Fruit fly (Drosophila melanogaster) whole organism, prepupa: ENCODE data around the gene CG9777.

Source experiments
- CG10669 ChIP-seq: fragments of 200-800 bp; sonication (Bioruptor generic); optimal IDR thresholded peaks from 3 replicates; lab custom pipeline; 2018; ENCODE audit warnings: missing biosample characterization, mild to moderate bottlenecking, missing genetic modification characterization, moderate library complexity
- CG11294 ChIP-seq: fragments of 200-800 bp; sonication (Bioruptor generic); IDR thresholded peaks from 2 replicates; pipeline ENCODE4 v1.3.6; 2022; ENCODE audit warnings: missing biosample characterization, missing genetic modification characterization
- CG11762 ChIP-seq: fragments of 200-800 bp; sonication (Bioruptor generic); optimal IDR thresholded peaks from 3 replicates; lab custom pipeline; 2016; ENCODE audit warnings: missing biosample characterization, missing genetic modification characterization; ENCODE audit not compliant: insufficient read depth
- CG11902 ChIP-seq: fragments of 200-800 bp; sonication (Bioruptor generic); optimal IDR thresholded peaks from 3 replicates; lab custom pipeline; 2016; ENCODE audit warnings: missing biosample characterization, missing genetic modification characterization
- CG15336 ChIP-seq: fragments of 200-800 bp; sonication (Bioruptor generic); IDR thresholded peaks from 2 replicates; pipeline ENCODE4 v1.3.6; 2022; ENCODE audit warnings: missing biosample characterization, missing genetic modification characterization
- CG1621 ChIP-seq: fragments of 200-800 bp; sonication (Bioruptor generic); optimal IDR thresholded peaks from 3 replicates; lab custom pipeline; 2018; ENCODE audit warnings: missing biosample characterization, mild to moderate bottlenecking, missing genetic modification characterization
- CG3032 ChIP-seq: fragments of 200-800 bp; optimal IDR thresholded peaks from 2 replicates; lab custom pipeline; 2019; ENCODE audit warnings: missing biosample characterization, mild to moderate bottlenecking, missing genetic modification characterization, moderate library complexity
- CG31627 ChIP-seq: fragments of 200-800 bp; sonication (Bioruptor generic); optimal IDR thresholded peaks from 3 replicates; lab custom pipeline; 2016; ENCODE audit warnings: missing biosample characterization, missing genetic modification characterization
- CG34406 ChIP-seq: fragments of 200-800 bp; sonication (Bioruptor generic); optimal IDR thresholded peaks from 3 replicates; lab custom pipeline; 2016; ENCODE audit warnings: missing biosample characterization, missing genetic modification characterization
- CG3919 ChIP-seq: fragments of 200-800 bp; sonication (Bioruptor generic); optimal IDR thresholded peaks from 3 replicates; lab custom pipeline; 2016; ENCODE audit warnings: missing biosample characterization, missing genetic modification characterization
- CG4318 ChIP-seq: fragments of 200-800 bp; sonication (Bioruptor generic); optimal IDR thresholded peaks from 3 replicates; lab custom pipeline; 2017; ENCODE audit warnings: missing biosample characterization, mild to moderate bottlenecking, missing genetic modification characterization
- CG6163 ChIP-seq: fragments of 200-800 bp; sonication (Bioruptor generic); IDR thresholded peaks from 3 replicates; pipeline ENCODE4 v1.3.6; 2022; ENCODE audit warnings: missing biosample characterization, missing genetic modification characterization
- CG6792 ChIP-seq: fragments of 200-800 bp; sonication (Bioruptor generic); optimal IDR thresholded peaks from 3 replicates; lab custom pipeline; 2016; ENCODE audit warnings: missing biosample characterization, missing genetic modification characterization
- CG7368 ChIP-seq: fragments of 200-800 bp; sonication (Bioruptor generic); optimal IDR thresholded peaks from 3 replicates; lab custom pipeline; 2016; ENCODE audit warnings: missing biosample characterization, missing genetic modification characterization
- CG8119 ChIP-seq: fragments of 200-800 bp; sonication (Bioruptor generic); IDR thresholded peaks from 3 replicates; pipeline ENCODE4 v1.3.6; 2022; ENCODE audit warnings: missing biosample characterization, missing genetic modification characterization
- CG8632 ChIP-seq: fragments of 200-800 bp; sonication (Bioruptor generic); optimal IDR thresholded peaks from 3 replicates; lab custom pipeline; 2016; ENCODE audit warnings: missing biosample characterization, missing genetic modification characterization
- CG9139 ChIP-seq: fragments of 200-800 bp; sonication (Bioruptor generic); optimal IDR thresholded peaks from 3 replicates; lab custom pipeline; 2017; ENCODE audit warnings: missing biosample characterization, mild to moderate bottlenecking, missing genetic modification characterization
- Eip75B ChIP-seq: fragments of 200-800 bp; sonication (Bioruptor generic); optimal IDR thresholded peaks from 3 replicates; lab custom pipeline; 2016; ENCODE audit warnings: missing biosample characterization, missing genetic modification characterization
- Eip78C ChIP-seq: fragments of 200-800 bp; sonication (Bioruptor generic); peaks from one replicate; lab custom pipeline; 2016; ENCODE audit warnings: missing biosample characterization, missing genetic modification characterization
- Eip93F ChIP-seq: fragments of 200-800 bp; sonication (Bioruptor generic); optimal IDR thresholded peaks from 2 replicates; lab custom pipeline; 2016; ENCODE audit warnings: missing biosample characterization, mild to moderate bottlenecking, missing genetic modification characterization
- Ets96B ChIP-seq: fragments of 200-800 bp; optimal IDR thresholded peaks from 2 replicates; lab custom pipeline; 2019; ENCODE audit warnings: missing biosample characterization, mild to moderate bottlenecking, missing genetic modification characterization, moderate library complexity
- Hr38 ChIP-seq: sonication (Bioruptor generic); optimal IDR thresholded peaks from 2 replicates; lab custom pipeline; 2016; ENCODE audit warnings: missing biosample characterization, missing genetic modification characterization
- Hr39 ChIP-seq: fragments of 200-800 bp; sonication (Bioruptor generic); optimal IDR thresholded peaks from 2 replicates; lab custom pipeline; 2016; ENCODE audit warnings: missing biosample characterization, missing genetic modification characterization
- Hr4 ChIP-seq: fragments of 200-800 bp; sonication (Bioruptor generic); optimal IDR thresholded peaks from 3 replicates; lab custom pipeline; 2016; ENCODE audit warnings: missing biosample characterization, missing genetic modification characterization
- Lpt ChIP-seq: fragments of 200-800 bp; sonication (Bioruptor generic); optimal IDR thresholded peaks from 3 replicates; lab custom pipeline; 2016; ENCODE audit warnings: missing biosample characterization, missing genetic modification characterization
- Met ChIP-seq: fragments of 200-800 bp; sonication (Bioruptor generic); optimal IDR thresholded peaks from 3 replicates; lab custom pipeline; 2016; ENCODE audit warnings: missing biosample characterization, missing genetic modification characterization
- OdsH ChIP-seq: fragments of 200-800 bp; sonication (Bioruptor generic); optimal IDR thresholded peaks from 3 replicates; lab custom pipeline; 2016; ENCODE audit warnings: missing biosample characterization, missing genetic modification characterization
- Smox ChIP-seq: fragments of 200-800 bp; sonication (Bioruptor generic); optimal IDR thresholded peaks from 3 replicates; lab custom pipeline; 2016; ENCODE audit warnings: missing biosample characterization, missing genetic modification characterization
- Sox102F ChIP-seq: fragments of 200-800 bp; sonication (Bioruptor generic); optimal IDR thresholded peaks from 2 replicates; lab custom pipeline; 2016; ENCODE audit warnings: missing biosample characterization, mild to moderate bottlenecking, missing genetic modification characterization
- Sox14 ChIP-seq: fragments of 200-800 bp; sonication (Bioruptor generic); optimal IDR thresholded peaks from 3 replicates; lab custom pipeline; 2016; ENCODE audit warnings: missing biosample characterization, missing genetic modification characterization
- Sox15 ChIP-seq: fragments of 200-800 bp; sonication (Bioruptor generic); optimal IDR thresholded peaks from 3 replicates; lab custom pipeline; 2016; ENCODE audit warnings: missing biosample characterization, missing genetic modification characterization
- achi ChIP-seq: fragments of 200-800 bp; sonication (Bioruptor generic); optimal IDR thresholded peaks from 3 replicates; lab custom pipeline; 2016; ENCODE audit warnings: missing biosample characterization, missing genetic modification characterization
- acj6 ChIP-seq: fragments of 200-800 bp; sonication (Bioruptor generic); optimal IDR thresholded peaks from 3 replicates; lab custom pipeline; 2016; ENCODE audit warnings: missing biosample characterization, missing genetic modification characterization
- dac ChIP-seq: fragments of 200-800 bp; sonication (Bioruptor generic); optimal IDR thresholded peaks from 2 replicates; lab custom pipeline; 2017; ENCODE audit warnings: missing biosample characterization, mild to moderate bottlenecking, missing genetic modification characterization
- eg ChIP-seq: fragments of 200-800 bp; sonication (Bioruptor generic); IDR thresholded peaks from 3 replicates; pipeline ENCODE4 v1.3.6; 2022; ENCODE audit warnings: missing biosample characterization, missing genetic modification characterization
- esn ChIP-seq: fragments of 200-800 bp; sonication (Bioruptor generic); optimal IDR thresholded peaks from 2 replicates; lab custom pipeline; 2016; ENCODE audit warnings: missing biosample characterization, mild to moderate bottlenecking, missing genetic modification characterization, moderate library complexity
- fd59A ChIP-seq: fragments of 200-800 bp; sonication (Bioruptor generic); optimal IDR thresholded peaks from 2 replicates; lab custom pipeline; 2017; ENCODE audit warnings: missing biosample characterization, mild to moderate bottlenecking, missing genetic modification characterization, missing genetic modification reagents
- fd85E ChIP-seq: fragments of 200-800 bp; sonication (Bioruptor generic); optimal IDR thresholded peaks from 3 replicates; lab custom pipeline; 2016; ENCODE audit warnings: missing biosample characterization, missing genetic modification characterization
- fkh ChIP-seq: fragments of 200-800 bp; sonication (Bioruptor generic); optimal IDR thresholded peaks from 3 replicates; lab custom pipeline; 2017; ENCODE audit warnings: missing biosample characterization, mild to moderate bottlenecking, missing genetic modification characterization, moderate library complexity
- lz ChIP-seq: fragments of 200-800 bp; sonication (Bioruptor generic); optimal IDR thresholded peaks from 3 replicates; lab custom pipeline; 2016; ENCODE audit warnings: missing biosample characterization, missing genetic modification characterization
- net ChIP-seq: fragments of 200-800 bp; sonication (Bioruptor generic); optimal IDR thresholded peaks from 3 replicates; lab custom pipeline; 2016; ENCODE audit warnings: missing biosample characterization, missing genetic modification characterization
- pdm3 ChIP-seq: fragments of 200-800 bp; sonication (Bioruptor generic); optimal IDR thresholded peaks from 3 replicates; lab custom pipeline; 2016; ENCODE audit warnings: missing biosample characterization, missing genetic modification characterization
- spab ChIP-seq: fragments of 200-800 bp; sonication (Bioruptor generic); optimal IDR thresholded peaks from 2 replicates; lab custom pipeline; 2017; ENCODE audit warnings: missing biosample characterization, mild to moderate bottlenecking, missing genetic modification characterization, missing genetic modification reagents
- ss ChIP-seq, 2 experiments: fragments of 200-800 bp; sonication (Bioruptor generic); optimal IDR thresholded peaks; 2 replicates in 1 of 2; 3 replicates in 1 of 2; lab custom pipeline; 2017 to 2018; ENCODE audit warnings: mild to moderate bottlenecking in 2 of 2, missing biosample characterization in 2 of 2, missing genetic modification characterization in 2 of 2, moderate library complexity in 1 of 2
- svp ChIP-seq: fragments of 200-800 bp; sonication (Bioruptor generic); peaks from one replicate; lab custom pipeline; 2016; ENCODE audit warnings: missing biosample characterization, missing genetic modification characterization
- topi ChIP-seq: fragments of 200-800 bp; sonication (Bioruptor generic); optimal IDR thresholded peaks from 3 replicates; lab custom pipeline; 2016; ENCODE audit warnings: missing biosample characterization, missing genetic modification characterization
- vri ChIP-seq: fragments of 200-800 bp; sonication (Bioruptor generic); optimal IDR thresholded peaks from 3 replicates; lab custom pipeline; 2016; ENCODE audit warnings: missing biosample characterization, mild to moderate bottlenecking, missing genetic modification characterization

CG9777 gene

dm6 chrX:16586178-16586890 is 45.7 kb downstream of the CG9777 start (continued):
- TF ChIP-seq CG11902 (GFP tag; lab: Kevin White, UChicago) (no peak), OdsH (GFP tag; lab: Kevin White, UChicago) (no peak), eg (GFP tag; lab: Robert Waterston, UW) (no peak), CG31627 (GFP tag; lab: Kevin White, UChicago) (no peak), fkh (GFP tag; lab: Kevin White, UChicago) (no peak), CG7368 (GFP tag; lab: Kevin White, UChicago) (no peak), CG8632 (GFP tag; lab: Kevin White, UChicago) (no peak), CG3032 (tag; lab: Kevin White, UChicago) (no peak), CG11762 (GFP tag; lab: Kevin White, UChicago) (no peak), CG8119 (GFP tag; lab: Robert Waterston, UW) (no peak), CG6792 (GFP tag; lab: Kevin White, UChicago) (no peak), CG11294 (GFP tag; lab: Robert Waterston, UW) (no peak), Smox (GFP tag; lab: Kevin White, UChicago) (no peak)

- TF ChIP-seq Sox14 (GFP tag; lab: Kevin White, UChicago), result no peak
- TF ChIP-seq CG7368 (GFP tag; lab: Kevin White, UChicago), result no peak
- TF ChIP-seq vri (GFP tag; lab: Kevin White, UChicago), result no peak
- peak; percentile 61 for TF ChIP-seq CG8119 (GFP tag; lab: Robert Waterston, UW)
- peak; percentile 67 for TF ChIP-seq Eip78C (GFP tag; lab: Kevin White, UChicago)
- TF ChIP-seq eg (GFP tag; lab: Robert Waterston, UW), result 0 out of 3 replicates have a peak, but pooled peaks have one; percentile 31
- peak; percentile 18 for TF ChIP-seq acj6 (GFP tag; lab: Kevin White, UChicago)
- no peak for TF ChIP-seq fd59A (GFP tag; lab: Kevin White, UChicago)
- TF ChIP-seq CG15336 (GFP tag; lab: Robert Waterston, UW), result peak; percentile 69
- no peak for TF ChIP-seq CG11902 (GFP tag; lab: Kevin White, UChicago)
- TF ChIP-seq Smox (GFP tag; lab: Kevin White, UChicago), result peak; percentile 6
- TF ChIP-seq Ets96B (tag; lab: Kevin White, UChicago), result peak; percentile 36
- TF ChIP-seq CG4318 (GFP tag; lab: Kevin White, UChicago), result no peak
- TF ChIP-seq spab (GFP tag; lab: Kevin White, UChicago), result no peak
- TF ChIP-seq CG11294 (GFP tag; lab: Robert Waterston, UW), result no peak
- no peak for TF ChIP-seq Hr38 (GFP tag; lab: Kevin White, UChicago)
- no peak for TF ChIP-seq Sox15 (GFP tag; lab: Kevin White, UChicago)
- TF ChIP-seq CG10669 (GFP tag; lab: Kevin White, UChicago), result peak; percentile 19
- peak; percentile 30 for TF ChIP-seq esn (GFP tag; lab: Kevin White, UChicago)
- TF ChIP-seq Eip75B, result peak; percentile 38
- no peak for TF ChIP-seq fd85E
- TF ChIP-seq CG6163 (GFP tag; lab: Robert Waterston, UW), result peak; percentile 13; the same call in 1 of the 3 replicates
- no peak for TF ChIP-seq Sox102F (GFP tag; lab: Kevin White, UChicago)
- TF ChIP-seq net, result no peak
- peak; percentile 45 for TF ChIP-seq achi (GFP tag; lab: Kevin White, UChicago)
- TF ChIP-seq CG31627 (GFP tag; lab: Kevin White, UChicago), result no peak
- no peak for TF ChIP-seq OdsH (GFP tag; lab: Kevin White, UChicago)
- TF ChIP-seq CG11762 (GFP tag; lab: Kevin White, UChicago), result no peak
- no peak for TF ChIP-seq dac (GFP tag; lab: Kevin White, UChicago)
- peak; percentile 36 for TF ChIP-seq topi
- TF ChIP-seq lz (GFP tag; lab: Kevin White, UChicago), result peak; percentile 17
- no peak for TF ChIP-seq CG9139
- no peak for TF ChIP-seq CG1621 (tag; lab: Kevin White, UChicago)
- TF ChIP-seq Lpt (GFP tag; lab: Kevin White, UChicago), result no peak
- TF ChIP-seq svp (GFP tag; lab: Kevin White, UChicago), result no peak
- TF ChIP-seq CG6792 (GFP tag; lab: Kevin White, UChicago), result peak; percentile 18
- TF ChIP-seq Eip93F (GFP tag; lab: Kevin White, UChicago), result no peak
- peak; percentile 3 for TF ChIP-seq Hr39 (GFP tag; lab: Kevin White, UChicago)
- peak; percentile 42 for TF ChIP-seq Hr4 (GFP tag; lab: Kevin White, UChicago)
- TF ChIP-seq CG8632 (GFP tag; lab: Kevin White, UChicago), result peak; percentile 20
- TF ChIP-seq pdm3 (GFP tag; lab: Kevin White, UChicago), result peak; percentile 39
- peak; percentile 35 for TF ChIP-seq CG3919 (GFP tag; lab: Kevin White, UChicago)
- no peak for TF ChIP-seq CG34406 (GFP tag; lab: Kevin White, UChicago)
- TF ChIP-seq ss (GFP tag; optimal IDR thresholded peaks at IDR 0.05; lab: Kevin White, UChicago), result no peak
- TF ChIP-seq Met (GFP tag; lab: Kevin White, UChicago), result peak; percentile 42
Measured at dm6 chrX:16585569-16585968, 46.5 kb downstream of the CG9777 start.
